Worm (Caenorhabditis elegans) whole organism, L1 larva: ENCODE results near the gene R11G1.11.

Source experiments
- F16B12.6 ChIP-seq: fragments of 150-350 bp; optimal IDR thresholded peaks from 2 replicates; lab custom pipeline; 2014; ENCODE audit warnings: missing biosample characterization, missing genetic modification characterization
- alr-1 ChIP-seq: fragments of 200-800 bp; sonication (Bioruptor generic); optimal IDR thresholded peaks from 2 replicates; lab custom pipeline; 2018; ENCODE audit warnings: borderline replicate concordance, mild to moderate bottlenecking, missing genetic modification characterization, missing compliant biosample characterization
- ceh-8 ChIP-seq: fragments of 200-800 bp; sonication (Bioruptor generic); optimal IDR thresholded peaks from 2 replicates; lab custom pipeline; 2018; ENCODE audit warnings: mild to moderate bottlenecking, missing genetic modification characterization, moderate library complexity, missing compliant biosample characterization
- ceh-90 ChIP-seq: sonication (generic microtip); optimal IDR thresholded peaks from 2 replicates; lab custom pipeline; 2016; ENCODE audit warnings: missing genetic modification characterization, missing compliant biosample characterization
- dpl-1 ChIP-seq, 3 experiments: fragments of 150-350 bp in 2 of 3; sonication (generic microtip) in 1 of 3; optimal IDR thresholded peaks; 2 replicates each; lab custom pipeline; 2014 to 2017; ENCODE audit warnings: missing biosample characterization in 3 of 3, missing genetic modification characterization in 3 of 3, missing genetic modification reagents in 3 of 3
- efl-1 ChIP-seq, 4 experiments: fragments of 150-350 bp; optimal IDR thresholded peaks in 3 of 4; peaks in 1 of 4; 1 replicate in 1 of 4; 2 replicates in 3 of 4; lab custom pipeline; 2014; ENCODE audit warnings: missing biosample characterization in 2 of 4, missing genetic modification characterization in 2 of 4, missing genetic modification reagents in 2 of 4
- egl-27 ChIP-seq, 2 experiments: fragments of 150-350 bp in 1 of 2; sonication (generic microtip); optimal IDR thresholded peaks; 3 replicates each; lab custom pipeline; 2017 to 2018; ENCODE audit warnings: missing biosample characterization in 2 of 2, missing genetic modification characterization in 2 of 2, missing genetic modification reagents in 2 of 2
- ets-5 ChIP-seq: fragments of 200-800 bp; sonication (Bioruptor generic); IDR thresholded peaks from 2 replicates; pipeline ENCODE4 v1.3.6; 2022; ENCODE audit warnings: missing genetic modification characterization, missing compliant biosample characterization
- fkh-8 ChIP-seq: sonication (generic microtip); optimal IDR thresholded peaks from 2 replicates; lab custom pipeline; 2016; ENCODE audit warnings: mild to moderate bottlenecking, missing genetic modification characterization, missing compliant biosample characterization
- hlh-17 ChIP-seq: fragments of 200-800 bp; sonication (Bioruptor generic); optimal IDR thresholded peaks from 2 replicates; lab custom pipeline; 2018; ENCODE audit warnings: missing genetic modification characterization, mild to moderate bottlenecking, missing compliant biosample characterization, moderate library complexity, borderline replicate concordance
- hlh-4 ChIP-seq: sonication (generic microtip); optimal IDR thresholded peaks from 2 replicates; lab custom pipeline; 2016; ENCODE audit warnings: mild to moderate bottlenecking, missing genetic modification characterization, missing compliant biosample characterization
- isw-1 ChIP-seq: fragments of 200-800 bp; sonication (Bioruptor generic); IDR thresholded peaks from 2 replicates; pipeline ENCODE4 v1.3.6; 2022; ENCODE audit warnings: missing genetic modification characterization, missing compliant biosample characterization
- lin-13 ChIP-seq: fragments of 150-350 bp; optimal IDR thresholded peaks from 2 replicates; lab custom pipeline; 2014; ENCODE audit warnings: missing biosample characterization, missing genetic modification reagents, missing genetic modification characterization
- lin-14 ChIP-seq: fragments of 200-800 bp; sonication (Bioruptor generic); optimal IDR thresholded peaks from 2 replicates; lab custom pipeline; 2018; ENCODE audit warnings: mild to moderate bottlenecking, missing genetic modification characterization, moderate library complexity, missing compliant biosample characterization
- lir-3 ChIP-seq: sonication (generic microtip); optimal IDR thresholded peaks from 2 replicates; lab custom pipeline; 2016; ENCODE audit warnings: mild to moderate bottlenecking, missing genetic modification characterization, moderate library complexity, missing compliant biosample characterization; ENCODE audit not compliant: poor library complexity
- lsy-2 ChIP-seq, 2 experiments: fragments of 150-350 bp; optimal IDR thresholded peaks; 2 replicates each; lab custom pipeline; 2014; ENCODE audit warnings: missing biosample characterization in 2 of 2, missing genetic modification characterization in 2 of 2
- mdl-1 ChIP-seq, 2 experiments: fragments of 150-350 bp; optimal IDR thresholded peaks; 2 replicates each; lab custom pipeline; 2014 to 2017; ENCODE audit warnings: missing biosample characterization in 2 of 2, missing genetic modification characterization in 2 of 2, inconsistent platforms in 1 of 2
- mep-1 ChIP-seq: fragments of 150-350 bp; optimal IDR thresholded peaks from 2 replicates; lab custom pipeline; 2014; ENCODE audit warnings: missing biosample characterization, missing genetic modification characterization
- nhr-11 ChIP-seq: fragments of 150-350 bp; optimal IDR thresholded peaks from 2 replicates; lab custom pipeline; 2014; ENCODE audit warnings: missing biosample characterization, missing genetic modification characterization
- nhr-90 ChIP-seq: sonication (generic microtip); optimal IDR thresholded peaks from 2 replicates; lab custom pipeline; 2016; ENCODE audit warnings: mild to moderate bottlenecking, missing genetic modification characterization, missing compliant biosample characterization; ENCODE audit not compliant: poor library complexity
- pag-3 ChIP-seq: sonication (generic microtip); optimal IDR thresholded peaks from 2 replicates; lab custom pipeline; 2017; ENCODE audit warnings: missing genetic modification characterization, mild to moderate bottlenecking, missing compliant biosample characterization, antibody characterized with exemption, borderline replicate concordance; ENCODE audit not compliant: insufficient read depth
- snpc-4 ChIP-seq: fragments of 150-350 bp; optimal IDR thresholded peaks from 2 replicates; lab custom pipeline; 2014; ENCODE audit warnings: missing biosample characterization, missing genetic modification characterization
- swsn-7 ChIP-seq: sonication (generic microtip); optimal IDR thresholded peaks from 2 replicates; lab custom pipeline; 2016; ENCODE audit warnings: missing genetic modification characterization, missing compliant biosample characterization
- tlp-1 ChIP-seq: fragments of 150-350 bp; optimal IDR thresholded peaks from 2 replicates; lab custom pipeline; 2014; ENCODE audit warnings: missing biosample characterization, missing genetic modification characterization
- unc-130 ChIP-seq: fragments of 150-350 bp; optimal IDR thresholded peaks from 2 replicates; lab custom pipeline; 2017; ENCODE audit warnings: missing biosample characterization, missing genetic modification characterization, inconsistent platforms
- unc-98 ChIP-seq: fragments of 200-800 bp; sonication (Bioruptor generic); IDR thresholded peaks from 2 replicates; pipeline ENCODE4 v1.3.6; 2022; ENCODE audit warnings: missing genetic modification characterization, missing compliant biosample characterization
- vab-15 ChIP-seq: sonication (generic microtip); optimal IDR thresholded peaks from 2 replicates; lab custom pipeline; 2017; ENCODE audit warnings: missing genotype, mild to moderate bottlenecking, missing genetic modification characterization, missing compliant biosample characterization
- zip-4 ChIP-seq: fragments of 200-800 bp; sonication (Bioruptor generic); optimal IDR thresholded peaks from 2 replicates; lab custom pipeline; 2018; ENCODE audit warnings: mild to moderate bottlenecking, missing genetic modification characterization, moderate library complexity, missing compliant biosample characterization

R11G1.11 gene

ce11 chrX:3618842-3619241, 35.9 kb upstream of the R11G1.11 start:
- no peak for TF ChIP-seq swsn-7 (tag; lab: Kevin White, UChicago)
- TF ChIP-seq isw-1 (GFP tag; lab: Robert Waterston, UW), result no peak
- peak; percentile 9 for TF ChIP-seq lin-14

ce11 chrX:3623162-3623561, 31.6 kb upstream of the R11G1.11 start, which contains the start of gene C18B2.2:
Gene C18B2.2 (plus strand): TSS chrX:3623462.
- TF ChIP-seq efl-1 (optimal IDR thresholded peaks at IDR 0.05; lab: Kevin White, UChicago) (no peak), efl-1 (GFP tag; optimal IDR thresholded peaks at IDR 0.05 in 1 of 2; lab: Kevin White, UChicago) (peak in 1 of 2 experiments; percentile 11), mdl-1 (tag; optimal IDR thresholded peaks at IDR 0.05; lab: Kevin White, UChicago) (no peak)

DNA sequence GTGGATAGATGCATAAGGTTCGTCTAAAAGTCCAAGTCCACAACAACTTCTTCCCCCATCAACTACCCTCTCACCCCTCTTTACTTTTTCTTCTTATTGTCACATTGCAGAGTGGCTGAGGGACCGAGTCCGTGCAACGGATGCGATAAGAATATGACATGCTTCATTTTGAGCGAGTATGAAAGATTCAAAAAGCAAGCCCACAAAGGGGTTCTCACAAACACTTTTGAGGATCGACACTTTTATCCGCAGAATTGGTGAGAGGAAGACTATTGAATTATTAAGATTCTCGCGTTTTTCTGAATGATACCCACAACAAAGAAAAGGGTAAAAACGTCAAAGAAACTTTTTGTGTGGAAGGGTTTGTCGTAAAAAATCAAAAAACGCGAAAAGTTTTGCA, 29.1 kb upstream of the R11G1.11 start:
- no peak for TF ChIP-seq efl-1 (optimal IDR thresholded peaks at IDR 0.05; lab: Kevin White, UChicago)
- TF ChIP-seq efl-1 (GFP tag; optimal IDR thresholded peaks at IDR 0.05 in 1 of 2; lab: Kevin White, UChicago), result peak in 1 of 2 experiments; percentile 87
- no peak for TF ChIP-seq pag-3 (tag; lab: Kevin White, UChicago)

DNA sequence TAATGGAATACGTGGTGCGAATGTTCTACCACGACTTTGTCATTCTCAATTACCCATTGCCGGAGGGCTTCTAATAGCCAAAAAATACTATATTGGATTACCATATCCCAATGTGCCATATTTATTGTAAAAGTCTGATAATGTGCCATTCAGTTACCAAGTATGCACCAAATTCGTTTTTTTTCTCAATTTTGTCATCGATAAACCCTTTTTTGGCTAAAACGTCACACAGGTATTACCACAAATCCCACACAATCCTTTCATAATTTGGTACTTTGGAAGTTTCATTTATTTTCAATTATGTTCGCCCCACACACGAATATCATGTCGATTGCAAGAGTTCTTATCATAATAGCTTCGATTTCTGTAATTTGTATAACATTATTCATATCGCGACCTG, 26.7 kb upstream of the R11G1.11 start, which contains the start of gene vep-2:
Gene vep-2, plus strand, starts transcription at position 301 of the 400 bp plus-strand sequence.
- no peak for TF ChIP-seq unc-98 (GFP tag; lab: Robert Waterston, UW)
- no peak for TF ChIP-seq vab-15 (tag; lab: Kevin White, UChicago)
- TF ChIP-seq F16B12.6 (tag; lab: Kevin White, UChicago), result no peak
- no peak for TF ChIP-seq hlh-4
- TF ChIP-seq lin-13, result no peak
- TF ChIP-seq tlp-1 (tag; lab: Kevin White, UChicago), result no peak
- no peak for TF ChIP-seq fkh-8 (tag; lab: Kevin White, UChicago)

DNA sequence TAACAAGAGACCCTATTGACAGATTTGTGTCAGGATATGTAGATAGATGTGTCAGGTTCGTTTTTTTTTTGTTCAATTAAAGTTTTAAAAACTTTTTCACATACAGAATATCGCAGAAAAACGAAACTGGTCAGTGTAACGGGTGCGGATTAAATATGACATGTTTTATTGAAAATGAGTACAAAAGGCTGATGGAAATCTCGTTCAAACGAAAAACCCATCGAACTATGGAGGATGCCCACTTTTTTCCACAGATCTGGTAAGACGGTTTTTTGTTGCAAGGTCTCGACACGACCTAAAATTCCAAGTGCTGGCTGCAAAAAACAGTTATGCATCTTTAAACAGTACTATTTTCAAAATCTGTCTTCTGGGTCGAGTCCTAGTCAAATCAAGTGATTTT, 24.6 kb upstream of the R11G1.11 start:
- TF ChIP-seq zip-4, result no peak
- no peak for TF ChIP-seq lir-3 (tag; lab: Kevin White, UChicago)
- TF ChIP-seq ceh-90 (tag; lab: Kevin White, UChicago), result no peak
- TF ChIP-seq dpl-1 (GFP tag; optimal IDR thresholded peaks at IDR 0.05; lab: Kevin White, UChicago), result no peak
- TF ChIP-seq lsy-2 (tag; optimal IDR thresholded peaks at IDR 0.05; lab: Kevin White, UChicago), result no peak
- TF ChIP-seq snpc-4 (tag; lab: Kevin White, UChicago), result no peak
- TF ChIP-seq hlh-17 (GFP tag; lab: Kevin White, UChicago), result no peak
- TF ChIP-seq nhr-11 (tag; lab: Kevin White, UChicago), result no peak
- no peak for TF ChIP-seq vab-15 (tag; lab: Kevin White, UChicago)
- no peak for TF ChIP-seq unc-130 (tag; lab: Kevin White, UChicago)
- TF ChIP-seq ets-5 (GFP tag; lab: Robert Waterston, UW), result no peak
- TF ChIP-seq nhr-90, result no peak

DNA sequence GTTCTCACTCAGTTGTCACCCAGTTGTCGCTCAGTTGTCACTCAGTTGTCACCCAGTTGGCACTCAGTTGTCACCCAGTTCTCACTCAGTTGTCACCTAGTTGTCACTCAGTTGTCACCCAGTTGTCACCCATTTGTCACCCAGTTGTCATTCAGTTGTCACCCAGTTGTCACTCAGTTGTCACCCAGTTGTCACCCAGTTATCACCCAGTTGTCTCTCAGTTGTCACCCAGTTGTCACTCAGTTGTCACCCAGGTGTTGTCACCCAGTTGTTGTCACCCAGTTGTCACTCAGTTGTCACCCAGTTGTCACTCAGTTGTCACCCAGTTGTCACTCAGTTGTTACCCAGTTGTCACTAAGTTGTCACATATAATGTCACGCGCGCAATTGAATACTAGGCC, 23.2 kb upstream of the R11G1.11 start:
- TF ChIP-seq alr-1 (tag; lab: Kevin White, UChicago), result peak; percentile 36
- TF ChIP-seq mdl-1 (tag; optimal IDR thresholded peaks at IDR 0.05; lab: Kevin White, UChicago), result no peak
- TF ChIP-seq ets-5 (GFP tag; lab: Robert Waterston, UW), result peak; percentile 87; the same call in 1 of the 2 replicates
- peak; percentile 30 for TF ChIP-seq hlh-17 (GFP tag; lab: Kevin White, UChicago)
- TF ChIP-seq unc-98 (GFP tag; lab: Robert Waterston, UW), result 0 out of 2 replicates have a peak, but pooled peaks have one; percentile 8
- no peak for TF ChIP-seq mep-1

DNA sequence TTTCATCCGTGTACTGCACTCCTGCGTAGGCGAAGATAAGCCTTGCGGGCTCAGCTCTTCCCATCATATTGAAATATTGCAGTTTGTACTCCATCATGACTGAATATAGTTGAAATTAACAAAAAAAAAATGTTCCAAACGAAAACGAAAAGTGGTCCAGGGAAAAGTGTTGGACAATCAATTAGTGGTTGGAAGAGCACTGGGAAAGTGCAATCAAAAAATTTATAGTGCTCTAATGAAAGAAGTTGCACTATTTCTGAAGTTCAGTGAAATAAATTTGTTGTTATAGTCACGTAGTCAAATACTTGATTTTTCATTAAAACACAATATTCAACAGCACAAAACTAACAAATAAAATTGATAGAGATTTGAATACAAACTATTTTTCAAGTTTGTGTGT, 21.1 kb upstream of the R11G1.11 start, which contains the start of gene gst-11:
Gene gst-11, minus strand, starts transcription at position 101 of the 400 bp plus-strand sequence.
- no peak for TF ChIP-seq egl-27 (tag; optimal IDR thresholded peaks at IDR 0.05; lab: Kevin White, UChicago)
- TF ChIP-seq ceh-8 (GFP tag; lab: Kevin White, UChicago), result peak; percentile 25
